Worm (Caenorhabditis elegans) whole organism, L1 larva: Measurements from ENCODE around the gene ptr-5.
A peak's percentile ranks its signal among the peaks of the same experiment; 100 is the strongest.

ENCODE experiments used
- F16B12.6 ChIP-seq: fragments of 150-350 bp; optimal IDR thresholded peaks from 2 replicates; lab custom pipeline; 2014; ENCODE audit warnings: missing biosample characterization, missing genetic modification characterization
- aha-1 ChIP-seq: fragments of 150-350 bp; optimal IDR thresholded peaks from 2 replicates; lab custom pipeline; 2014; ENCODE audit warnings: missing biosample characterization, missing genetic modification characterization
- ceh-88 ChIP-seq: fragments of 200-800 bp; sonication (Bioruptor generic); IDR thresholded peaks from 2 replicates; pipeline ENCODE4 v1.3.6; 2022; ENCODE audit warnings: missing genetic modification characterization, missing compliant biosample characterization
- efl-1 ChIP-seq, 4 experiments: fragments of 150-350 bp; optimal IDR thresholded peaks in 3 of 4; peaks in 1 of 4; 1 replicate in 1 of 4; 2 replicates in 3 of 4; lab custom pipeline; 2014; ENCODE audit warnings: missing biosample characterization in 2 of 4, missing genetic modification characterization in 2 of 4, missing genetic modification reagents in 2 of 4
- efl-3 ChIP-seq: fragments of 200-800 bp; sonication (Bioruptor generic); optimal IDR thresholded peaks from 2 replicates; lab custom pipeline; 2018; ENCODE audit warnings: mild to moderate bottlenecking, missing genetic modification characterization, missing compliant biosample characterization
- elt-2 ChIP-seq: sonication (generic microtip); optimal IDR thresholded peaks from 2 replicates; lab custom pipeline; 2016; ENCODE audit warnings: missing genetic modification characterization, mild to moderate bottlenecking, inconsistent platforms, missing compliant biosample characterization, missing genetic modification reagents
- elt-3 ChIP-seq, 6 experiments: fragments of 150-350 bp in 1 of 6; sonication (generic microtip); optimal IDR thresholded peaks; 2 replicates each; lab custom pipeline; 2017 to 2018; ENCODE audit warnings: missing biosample characterization in 6 of 6, missing genetic modification characterization in 6 of 6, inconsistent platforms in 1 of 6
- lin-14 ChIP-seq: fragments of 200-800 bp; sonication (Bioruptor generic); optimal IDR thresholded peaks from 2 replicates; lab custom pipeline; 2018; ENCODE audit warnings: mild to moderate bottlenecking, missing genetic modification characterization, moderate library complexity, missing compliant biosample characterization
- lin-15B ChIP-seq: fragments of 150-350 bp; sonication (generic microtip); optimal IDR thresholded peaks from 3 replicates; lab custom pipeline; 2014; ENCODE audit warnings: missing biosample characterization, missing genetic modification characterization
- mef-2 ChIP-seq: fragments of 150-350 bp; optimal IDR thresholded peaks from 2 replicates; lab custom pipeline; 2014; ENCODE audit warnings: missing biosample characterization, missing genetic modification characterization
- mep-1 ChIP-seq: fragments of 150-350 bp; optimal IDR thresholded peaks from 2 replicates; lab custom pipeline; 2014; ENCODE audit warnings: missing biosample characterization, missing genetic modification characterization
- nhr-11 ChIP-seq: fragments of 150-350 bp; optimal IDR thresholded peaks from 2 replicates; lab custom pipeline; 2014; ENCODE audit warnings: missing biosample characterization, missing genetic modification characterization
- nhr-47 ChIP-seq: sonication (generic microtip); optimal IDR thresholded peaks from 2 replicates; lab custom pipeline; 2016; ENCODE audit warnings: mild to moderate bottlenecking, missing genetic modification characterization, moderate library complexity, missing compliant biosample characterization
- nhr-71 ChIP-seq: sonication (generic microtip); optimal IDR thresholded peaks from 2 replicates; lab custom pipeline; 2016; ENCODE audit warnings: mild to moderate bottlenecking, missing genetic modification characterization, moderate library complexity, missing compliant biosample characterization
- nhr-77 ChIP-seq: fragments of 150-350 bp; optimal IDR thresholded peaks from 2 replicates; lab custom pipeline; 2014; ENCODE audit warnings: missing biosample characterization, missing genetic modification characterization
- pag-3 ChIP-seq: sonication (generic microtip); optimal IDR thresholded peaks from 2 replicates; lab custom pipeline; 2017; ENCODE audit warnings: missing genetic modification characterization, mild to moderate bottlenecking, missing compliant biosample characterization, antibody characterized with exemption, borderline replicate concordance; ENCODE audit not compliant: insufficient read depth
- tlp-1 ChIP-seq: fragments of 150-350 bp; optimal IDR thresholded peaks from 2 replicates; lab custom pipeline; 2014; ENCODE audit warnings: missing biosample characterization, missing genetic modification characterization
- ztf-11 ChIP-seq, 2 experiments: sonication (generic microtip); optimal IDR thresholded peaks; 2 replicates each; lab custom pipeline; 2016 to 2017; ENCODE audit warnings: missing genetic modification characterization in 2 of 2, missing biosample characterization in 1 of 2, missing compliant biosample characterization in 1 of 2

ptr-5 gene

DNA sequence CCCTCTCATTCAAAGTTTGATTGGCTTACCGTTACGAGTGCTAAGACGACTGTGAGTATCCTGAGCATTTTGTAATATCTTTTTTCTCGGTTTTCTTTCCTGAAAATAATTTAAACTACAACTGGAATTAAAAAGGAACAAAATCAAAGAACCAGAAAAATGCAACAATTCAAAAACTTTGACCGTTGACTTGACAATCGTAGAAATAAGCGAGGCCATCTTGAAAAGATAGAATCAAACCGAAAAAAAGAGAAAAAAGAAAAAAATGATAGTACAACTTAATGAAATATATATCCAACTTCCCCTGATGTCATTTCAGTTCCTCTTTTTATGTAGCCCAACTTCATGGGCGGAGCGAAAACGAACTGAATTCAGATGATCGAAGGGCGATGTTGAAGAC is 56.1 kb downstream of the ptr-5 start, which contains the start of gene F10D7.3:
TSS of gene F10D7.3 (minus strand) at position 101 of the 400 bp plus-strand sequence.
- TF ChIP-seq nhr-47 (tag; lab: Kevin White, UChicago) = no peak
- TF ChIP-seq efl-1 (optimal IDR thresholded peaks at IDR 0.05; lab: Kevin White, UChicago) = no peak
- TF ChIP-seq efl-1 (GFP tag; optimal IDR thresholded peaks at IDR 0.05 in 1 of 2; lab: Kevin White, UChicago) = peak in 1 of 2 experiments; percentile 35
- TF ChIP-seq mep-1 (tag; lab: Kevin White, UChicago) = no peak
- no peak for TF ChIP-seq efl-3 (GFP tag; lab: Kevin White, UChicago)

ce11 chrX:17375877-17376276 is 57.5 kb downstream of the ptr-5 start:
- TF ChIP-seq elt-2 (tag; lab: Kevin White, UChicago) (peak; percentile 63), nhr-77 (tag; lab: Kevin White, UChicago) (no peak), elt-3 (tag; optimal IDR thresholded peaks at IDR 0.05; lab: Kevin White, UChicago) (no peak), lin-14 (peak; percentile 4), nhr-11 (tag; lab: Kevin White, UChicago) (no peak), mep-1 (tag; lab: Kevin White, UChicago) (no peak), nhr-71 (no peak), lin-15B (tag; lab: Kevin White, UChicago) (no peak), ztf-11 (tag; optimal IDR thresholded peaks at IDR 0.05; lab: Kevin White, UChicago) (no peak), mef-2 (tag; lab: Kevin White, UChicago) (no peak), ceh-88 (GFP tag; lab: Robert Waterston, UW) (no peak), aha-1 (tag; lab: Kevin White, UChicago) (no peak), F16B12.6 (tag; lab: Kevin White, UChicago) (no peak), tlp-1 (tag; lab: Kevin White, UChicago) (no peak), pag-3 (no peak)
